Fruit fly (Drosophila melanogaster) whole organism, pupa: ENCODE measurements around the gene CG6028.

Experiments used
- CG14655 ChIP-seq: fragments of 200-800 bp; sonication (Bioruptor generic); optimal IDR thresholded peaks from 3 replicates; lab custom pipeline; 2017; ENCODE audit warnings: mild to moderate bottlenecking, missing biosample characterization, missing genetic modification reagents, missing genetic modification characterization
- CG4496 ChIP-seq: fragments of 200-800 bp; sonication (Bioruptor generic); IDR thresholded peaks from 3 replicates; pipeline ENCODE4 v1.3.6; 2022; ENCODE audit warnings: missing biosample characterization, missing genetic modification characterization
- CG8159 ChIP-seq: fragments of 200-800 bp; sonication (Bioruptor generic); optimal IDR thresholded peaks from 3 replicates; lab custom pipeline; 2018; ENCODE audit warnings: missing biosample characterization, mild to moderate bottlenecking, missing genetic modification characterization, moderate library complexity
- CG9948 ChIP-seq: fragments of 200-800 bp; sonication (Bioruptor generic); optimal IDR thresholded peaks from 2 replicates; lab custom pipeline; 2018; ENCODE audit warnings: missing biosample characterization, mild to moderate bottlenecking, missing genetic modification characterization, moderate library complexity
- D1 ChIP-seq: fragments of 200-800 bp; sonication (Bioruptor generic); optimal IDR thresholded peaks from 2 replicates; lab custom pipeline; 2018; ENCODE audit warnings: missing biosample characterization, mild to moderate bottlenecking, missing genetic modification characterization, moderate library complexity
- EcR ChIP-seq: fragments of 200-800 bp; sonication (Bioruptor generic); optimal IDR thresholded peaks from 3 replicates; lab custom pipeline; 2019; ENCODE audit warnings: missing biosample characterization, missing genetic modification characterization, mild to moderate bottlenecking, moderate library complexity, missing genetic modification reagents
- Pif1B ChIP-seq: fragments of 200-800 bp; sonication (Bioruptor generic); optimal IDR thresholded peaks from 3 replicates; lab custom pipeline; 2016; ENCODE audit warnings: missing biosample characterization, missing genetic modification characterization
- gl ChIP-seq: fragments of 200-800 bp; sonication (Bioruptor generic); optimal IDR thresholded peaks from 2 replicates; lab custom pipeline; 2018; ENCODE audit warnings: missing biosample characterization, mild to moderate bottlenecking, missing genetic modification characterization

- TF ChIP-seq Pif1B (no peak), EcR (GFP tag; lab: Kevin White, UChicago) (no peak), CG4496 (no peak), gl (tag; lab: Kevin White, UChicago) (no peak), CG8159 (tag; lab: Kevin White, UChicago) (no peak), D1 (tag; lab: Kevin White, UChicago) (no peak), CG14655 (GFP tag; lab: Kevin White, UChicago) (no peak), CG9948 (no peak)
Observed at dm6 chr3R:22034160-22034742, 8.9 kb upstream of the CG6028 start, which contains the start of the genes CG45099, CG6015, pit and Fadd.
